Worm (Caenorhabditis elegans) whole organism, young adult: ENCODE data around the gene folr-1.

Experiments used
- B0261.1 ChIP-seq: sonication (generic microtip); optimal IDR thresholded peaks from 2 replicates; lab custom pipeline; 2016; ENCODE audit warnings: mild to moderate bottlenecking, missing genetic modification characterization, moderate library complexity, missing compliant biosample characterization
- C06A6.2 ChIP-seq: fragments of 200-800 bp; sonication (Bioruptor generic); conservative IDR thresholded peaks from 2 replicates; pipeline ENCODE4 v1.3.6; 2022; ENCODE audit warnings: missing genetic modification characterization, missing compliant biosample characterization
- C17E4.6 ChIP-seq: fragments of 200-800 bp; sonication (Bioruptor generic); IDR thresholded peaks from 2 replicates; pipeline ENCODE4 v1.3.6; 2022; ENCODE audit warnings: missing genetic modification reagents, missing genetic modification characterization, missing compliant biosample characterization
- D2030.7 ChIP-seq: fragments of 200-800 bp; sonication (Bioruptor generic); IDR thresholded peaks from 2 replicates; pipeline ENCODE4 v1.3.6; 2022; ENCODE audit warnings: missing genetic modification reagents, missing genetic modification characterization, missing compliant biosample characterization
- F33H1.4 ChIP-seq: fragments of 200-800 bp; sonication (Bioruptor generic); IDR thresholded peaks from 2 replicates; pipeline ENCODE4 v1.3.6; 2022; ENCODE audit warnings: missing genetic modification reagents, missing genetic modification characterization, missing compliant biosample characterization
- F37B4.10 ChIP-seq: fragments of 200-800 bp; sonication (Bioruptor generic); IDR thresholded peaks from 2 replicates; pipeline ENCODE4 v1.3.6; 2022; ENCODE audit warnings: missing genetic modification characterization, missing compliant biosample characterization
- F39B2.1 ChIP-seq: fragments of 200-800 bp; sonication (Bioruptor generic); IDR thresholded peaks from 2 replicates; pipeline ENCODE4 v1.3.6; 2022; ENCODE audit warnings: missing genetic modification reagents, missing genetic modification characterization, missing compliant biosample characterization
- F52B5.7 ChIP-seq: sonication (generic microtip); optimal IDR thresholded peaks from 2 replicates; lab custom pipeline; 2016; ENCODE audit warnings: mild to moderate bottlenecking, missing genetic modification characterization, missing compliant biosample characterization
- F55B11.4 ChIP-seq: sonication (generic microtip); optimal IDR thresholded peaks from 2 replicates; lab custom pipeline; 2016; ENCODE audit warnings: missing compliant biosample characterization, missing genetic modification characterization, borderline replicate concordance; ENCODE audit not compliant: insufficient read depth
- F57C9.4 ChIP-seq: sonication (generic microtip); optimal IDR thresholded peaks from 2 replicates; lab custom pipeline; 2017; ENCODE audit warnings: mild to moderate bottlenecking, missing genetic modification characterization, missing compliant biosample characterization
- Y56A3A.18 ChIP-seq: fragments of 200-800 bp; sonication (Bioruptor generic); IDR thresholded peaks from 2 replicates; pipeline ENCODE4 v1.3.6; 2022; ENCODE audit warnings: missing genetic modification reagents, missing genetic modification characterization, missing compliant biosample characterization
- Y79H2A.3 ChIP-seq: fragments of 200-800 bp; sonication (Bioruptor generic); conservative IDR thresholded peaks from 2 replicates; pipeline ENCODE4 v1.3.6; 2022; ENCODE audit warnings: missing genetic modification reagents, missing genetic modification characterization, missing compliant biosample characterization
- ZK185.1 ChIP-seq: sonication (generic microtip); optimal IDR thresholded peaks from 2 replicates; lab custom pipeline; 2016; ENCODE audit warnings: mild to moderate bottlenecking, missing genetic modification characterization, missing compliant biosample characterization; ENCODE audit not compliant: poor library complexity, severe bottlenecking
- aptf-3 ChIP-seq: fragments of 200-800 bp; sonication (Bioruptor generic); IDR thresholded peaks from 2 replicates; pipeline ENCODE4 v1.3.6; 2022; ENCODE audit warnings: missing genetic modification characterization, missing compliant biosample characterization
- athp-1 ChIP-seq: sonication (generic microtip); optimal IDR thresholded peaks from 2 replicates; lab custom pipeline; 2017; ENCODE audit warnings: mild to moderate bottlenecking, missing genetic modification characterization, missing compliant biosample characterization
- ccch-3 ChIP-seq: fragments of 200-800 bp; sonication (Bioruptor generic); optimal IDR thresholded peaks from 2 replicates; lab custom pipeline; 2018; ENCODE audit warnings: mild to moderate bottlenecking, missing genetic modification characterization, missing compliant biosample characterization
- cebp-2 ChIP-seq: fragments of 200-800 bp; sonication (Bioruptor generic); IDR thresholded peaks from 2 replicates; pipeline ENCODE4 v1.3.6; 2022; ENCODE audit warnings: missing genetic modification characterization, missing compliant biosample characterization
- ceh-27 ChIP-seq: fragments of 200-800 bp; sonication (Bioruptor generic); optimal IDR thresholded peaks from 2 replicates; lab custom pipeline; 2018; ENCODE audit warnings: mild to moderate bottlenecking, missing genetic modification characterization, moderate library complexity, missing compliant biosample characterization
- ceh-58 ChIP-seq: fragments of 200-800 bp; sonication (Bioruptor generic); IDR thresholded peaks from 2 replicates; pipeline ENCODE4 v1.3.6; 2022; ENCODE audit warnings: missing genetic modification characterization, missing compliant biosample characterization
- ceh-91 ChIP-seq: fragments of 200-800 bp; sonication (Bioruptor generic); IDR thresholded peaks from 2 replicates; pipeline ENCODE4 v1.3.6; 2022; ENCODE audit warnings: missing genetic modification reagents, missing genetic modification characterization, missing compliant biosample characterization
- dox-1 ChIP-seq: fragments of 200-800 bp; sonication (Bioruptor generic); IDR thresholded peaks from 2 replicates; pipeline ENCODE4 v1.3.6; 2022; ENCODE audit warnings: missing genetic modification reagents, missing genetic modification characterization, missing compliant biosample characterization
- dpl-1 ChIP-seq: fragments of 150-350 bp; optimal IDR thresholded peaks from 2 replicates; lab custom pipeline; 2014; ENCODE audit warnings: missing biosample characterization, missing genetic modification reagents, missing genetic modification characterization
- efl-1 ChIP-seq: fragments of 150-350 bp; optimal IDR thresholded peaks from 2 replicates; lab custom pipeline; 2014; ENCODE audit warnings: missing biosample characterization, missing genetic modification reagents, missing genetic modification characterization
- ekl-4 ChIP-seq: fragments of 200-800 bp; sonication (Bioruptor generic); IDR thresholded peaks from 2 replicates; pipeline ENCODE4 v1.3.6; 2022; ENCODE audit warnings: missing genetic modification reagents, missing genetic modification characterization, missing compliant biosample characterization
- hmg-1.2 ChIP-seq: fragments of 200-800 bp; sonication (Bioruptor generic); IDR thresholded peaks from 2 replicates; pipeline ENCODE4 v1.3.6; 2022; ENCODE audit warnings: missing genetic modification reagents, missing genetic modification characterization, missing compliant biosample characterization
- hmg-20 ChIP-seq: fragments of 200-800 bp; sonication (Bioruptor generic); IDR thresholded peaks from 2 replicates; pipeline ENCODE4 v1.3.6; 2022; ENCODE audit warnings: missing genetic modification reagents, missing genetic modification characterization, missing compliant biosample characterization
- let-607 ChIP-seq, 2 experiments: fragments of 200-800 bp in 1 of 2; sonication (Bioruptor generic) in 1 of 2; sonication (generic microtip) in 1 of 2; optimal IDR thresholded peaks; 2 replicates each; lab custom pipeline; 2016 to 2018; ENCODE audit warnings: mild to moderate bottlenecking in 2 of 2, missing compliant biosample characterization in 2 of 2, missing genetic modification characterization in 2 of 2, moderate library complexity in 2 of 2, missing genotype in 1 of 2
- madf-10 ChIP-seq: sonication (generic microtip); optimal IDR thresholded peaks from 2 replicates; lab custom pipeline; 2016; ENCODE audit warnings: mild to moderate bottlenecking, missing genetic modification characterization, missing compliant biosample characterization
- nfyb-1 ChIP-seq: fragments of 200-800 bp; sonication (Bioruptor generic); IDR thresholded peaks from 2 replicates; pipeline ENCODE4 v1.3.6; 2022; ENCODE audit warnings: missing genetic modification reagents, missing genetic modification characterization, missing compliant biosample characterization
- nhr-80 ChIP-seq: sonication (generic microtip); optimal IDR thresholded peaks from 2 replicates; lab custom pipeline; 2016; ENCODE audit warnings: missing genetic modification characterization, missing compliant biosample characterization
- nhr-90 ChIP-seq: sonication (generic microtip); optimal IDR thresholded peaks from 2 replicates; lab custom pipeline; 2016; ENCODE audit warnings: missing genotype, mild to moderate bottlenecking, missing genetic modification characterization, missing compliant biosample characterization
- rpc-1 ChIP-seq, 2 experiments: fragments of 150-350 bp in 1 of 2; sonication (generic microtip) in 1 of 2; optimal IDR thresholded peaks; 2 replicates each; lab custom pipeline; 2014 to 2018; ENCODE audit warnings: missing biosample characterization in 1 of 2, missing genetic modification characterization in 1 of 2, missing genetic modification reagents in 1 of 2, missing genotype in 1 of 2
- sea-2 ChIP-seq: fragments of 200-800 bp; sonication (Bioruptor generic); IDR thresholded peaks from 2 replicates; pipeline ENCODE4 v1.3.6; 2022; ENCODE audit warnings: missing genetic modification characterization, missing compliant biosample characterization
- snpc-4 ChIP-seq, 5 experiments: fragments of 150-350 bp in 1 of 5; sonication (generic microtip) in 4 of 5; optimal IDR thresholded peaks; 2 replicates each; lab custom pipeline; 2014 to 2018; ENCODE audit warnings: missing genetic modification characterization in 5 of 5, missing biosample characterization in 3 of 5, antibody characterized with exemption in 2 of 5, mild to moderate bottlenecking in 2 of 5, missing compliant biosample characterization in 2 of 5, missing genotype in 2 of 5, moderate library complexity in 2 of 5, missing genetic modification reagents in 1 of 5
- xnd-1 ChIP-seq: sonication (generic microtip); optimal IDR thresholded peaks from 2 replicates; lab custom pipeline; 2016; ENCODE audit warnings: missing genotype, missing genetic modification reagents, missing genetic modification characterization, missing compliant biosample characterization

folr-1 gene

DNA sequence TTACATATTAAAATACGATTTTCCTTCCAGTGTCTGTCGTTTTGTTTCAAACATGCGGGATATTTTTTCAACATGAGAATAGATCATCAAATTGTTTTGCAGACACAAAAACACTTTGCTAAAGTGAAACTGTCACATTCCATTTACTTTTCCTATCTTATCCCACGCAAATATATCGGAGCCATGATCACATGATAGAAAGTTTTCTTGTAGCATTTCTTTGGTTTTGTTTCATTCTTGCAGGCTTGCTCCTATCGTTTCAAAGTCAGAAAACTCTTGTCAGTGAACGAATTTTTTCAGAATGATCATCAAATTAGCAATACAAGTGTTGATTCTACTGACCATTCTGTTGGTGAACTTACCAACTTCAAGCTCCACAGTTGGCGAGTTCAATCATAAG lies 2.2 kb downstream of the folr-1 start, which contains the start of gene C17G1.2:
Gene C17G1.2, plus strand, starts transcription at position 301 of the 400 bp plus-strand sequence.
- TF ChIP-seq ekl-4 (no peak), F39B2.1 (GFP tag; lab: Robert Waterston, UW) (no peak), ZK185.1 (tag; lab: Kevin White, UChicago) (no peak), hmg-20 (GFP tag; lab: Robert Waterston, UW) (no peak), F52B5.7 (tag; lab: Kevin White, UChicago) (no peak), D2030.7 (no peak), madf-10 (tag; lab: Kevin White, UChicago) (no peak), F33H1.4 (GFP tag; lab: Robert Waterston, UW) (no peak), C06A6.2 (no peak), ccch-3 (GFP tag; lab: Kevin White, UChicago) (no peak), athp-1 (no peak)
- TF ChIP-seq, all 124 proteins: peak for 0

DNA sequence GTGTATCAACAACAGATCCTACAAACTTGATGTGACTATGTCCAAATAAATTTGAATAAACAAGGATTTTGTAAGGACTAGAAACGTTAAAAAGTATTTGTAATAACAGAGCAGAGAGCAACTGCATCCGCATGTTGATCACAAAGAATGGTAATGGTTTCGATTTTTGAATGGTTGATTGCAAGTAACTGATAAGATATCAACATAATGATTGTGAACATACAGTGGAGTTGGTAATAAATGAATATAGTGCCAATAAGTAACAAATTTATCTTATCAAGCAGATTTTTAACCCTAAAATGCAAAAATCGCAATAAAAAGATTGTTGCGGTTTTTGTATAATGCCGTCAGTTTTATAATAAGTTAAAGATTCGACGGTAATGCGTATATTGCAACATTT lies 5.9 kb downstream of the folr-1 start, which contains the start of gene ugt-23:
Gene ugt-23, minus strand, starts transcription at position 212 of the 400 bp plus-strand sequence.
- no peak for TF ChIP-seq cebp-2 (GFP tag; lab: Robert Waterston, UW)
- peak; percentile 38 for TF ChIP-seq nhr-80

DNA sequence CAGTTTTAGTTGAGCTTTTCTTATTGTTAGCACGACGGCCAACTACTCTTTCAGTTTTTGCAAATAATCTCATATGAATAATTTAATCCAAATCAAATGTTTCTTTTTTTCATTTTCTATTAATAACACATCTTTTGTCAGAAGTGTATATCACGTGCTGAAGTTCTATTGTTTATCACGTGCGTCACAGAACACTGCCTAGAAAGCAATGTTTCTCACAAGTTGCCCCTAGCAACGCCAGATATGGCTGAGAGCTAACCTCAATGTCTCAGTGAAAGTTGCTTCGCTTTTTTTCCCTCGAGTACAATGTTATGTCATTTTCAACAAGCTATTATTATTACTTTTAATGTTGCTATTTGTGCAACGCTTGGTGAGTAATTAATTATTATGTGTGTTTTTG lies 8.9 kb downstream of the folr-1 start:
- TF ChIP-seq aptf-3, result no peak
- no peak for TF ChIP-seq nhr-80
- TF ChIP-seq rpc-1 (optimal IDR thresholded peaks at IDR 0.05; lab: Kevin White, UChicago), result no peak
- no peak for TF ChIP-seq rpc-1 (tag; optimal IDR thresholded peaks at IDR 0.05; lab: Kevin White, UChicago)
- TF ChIP-seq F37B4.10 (GFP tag; lab: Robert Waterston, UW), result no peak
- TF ChIP-seq ceh-58, result no peak
- TF ChIP-seq efl-1 (GFP tag; lab: Kevin White, UChicago), result no peak
- no peak for TF ChIP-seq Y79H2A.3 (GFP tag; lab: Robert Waterston, UW)
- TF ChIP-seq B0261.1 (tag; lab: Kevin White, UChicago), result no peak
- TF ChIP-seq nfyb-1 (GFP tag; lab: Robert Waterston, UW), result no peak
- no peak for TF ChIP-seq dox-1 (GFP tag; lab: Robert Waterston, UW)

DNA sequence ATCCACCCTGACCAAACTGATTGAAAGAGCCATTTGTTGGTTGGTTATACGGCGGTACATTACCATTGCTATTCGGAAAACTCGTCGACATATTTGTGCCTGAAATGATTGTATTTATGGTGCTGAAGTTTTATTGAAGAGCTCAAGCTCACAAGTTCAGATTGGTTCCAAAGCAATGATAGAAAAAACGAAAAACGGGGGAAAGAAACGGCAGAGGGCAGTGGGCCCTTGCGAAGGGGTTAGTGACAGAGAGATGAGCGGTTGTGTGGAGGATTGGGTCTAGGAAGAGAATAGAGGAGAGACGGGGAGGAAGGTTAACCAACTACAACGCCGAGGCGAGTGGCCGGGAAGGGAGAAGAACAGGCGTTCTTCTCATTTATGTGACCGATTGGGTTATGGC lies 12.3 kb downstream of the folr-1 start, which contains the start of gene nra-3:
Gene nra-3, minus strand, starts transcription at position 101 of the 400 bp plus-strand sequence.
- TF ChIP-seq ceh-27 (GFP tag; lab: Kevin White, UChicago), result no peak
- no peak for TF ChIP-seq hmg-1.2 (GFP tag; lab: Robert Waterston, UW)
- TF ChIP-seq xnd-1 (tag; lab: Kevin White, UChicago), result no peak
- no peak for TF ChIP-seq dpl-1
- no peak for TF ChIP-seq nhr-90 (tag; lab: Kevin White, UChicago)
- no peak for TF ChIP-seq let-607 (tag; optimal IDR thresholded peaks at IDR 0.05; lab: Kevin White, UChicago)
- TF ChIP-seq F55B11.4 (tag; lab: Kevin White, UChicago), result no peak
- no peak for TF ChIP-seq Y56A3A.18 (GFP tag; lab: Robert Waterston, UW)
- no peak for TF ChIP-seq C17E4.6 (GFP tag; lab: Robert Waterston, UW)
- TF ChIP-seq sea-2, result no peak
- TF ChIP-seq F52B5.7 (tag; lab: Kevin White, UChicago), result no peak
- no peak for TF ChIP-seq ceh-91 (GFP tag; lab: Robert Waterston, UW)
- no peak for TF ChIP-seq snpc-4 (GFP tag; optimal IDR thresholded peaks at IDR 0.05; lab: Kevin White, UChicago)
- no peak for TF ChIP-seq snpc-4 (tag; optimal IDR thresholded peaks at IDR 0.05; lab: Kevin White, UChicago)
- TF ChIP-seq F57C9.4 (tag; lab: Kevin White, UChicago), result no peak
